Worm (Caenorhabditis elegans): ENCODE measurements around the gene grl-22.

DNA sequence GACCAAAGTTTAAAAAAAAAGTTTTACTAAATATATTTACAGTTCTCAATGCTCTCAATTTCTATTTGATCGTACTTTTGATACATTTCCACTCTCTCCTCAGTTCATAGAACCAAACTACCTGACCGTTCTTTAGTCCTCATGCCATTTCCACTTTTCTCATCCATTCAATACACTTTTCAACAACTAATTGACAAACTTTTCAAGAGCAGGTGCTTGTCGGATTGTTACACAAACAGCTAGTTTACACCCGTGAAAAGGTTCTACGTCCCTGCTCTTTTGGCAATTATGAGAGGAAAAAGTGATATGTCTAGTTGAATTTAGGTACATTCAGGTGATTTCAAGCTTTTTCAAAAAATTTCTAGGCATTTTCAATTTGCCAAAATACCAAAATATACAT lies 4.1 kb upstream of the grl-22 start:
- TF ChIP-seq repo-1 (tag; optimal IDR thresholded peaks at IDR 0.05) (no peak), aptf-3 (GFP tag; IDR thresholded peaks at IDR 0.05) (no peak), snpc-4 (GFP tag; optimal IDR thresholded peaks at IDR 0.05) (no peak), snpc-4 (tag; optimal IDR thresholded peaks at IDR 0.05) (no peak), aptf-2 (GFP tag; conservative IDR thresholded peaks at IDR 0.05) (no peak), snpc-1.3 (tag; optimal IDR thresholded peaks at IDR 0.05; ENCODE audit: insufficient read depth) (no peak), pha-4 (tag; optimal IDR thresholded peaks at IDR 0.05) (no peak), hmg-20 (GFP tag; IDR thresholded peaks at IDR 0.05) (no peak), ceh-58 (GFP tag; IDR thresholded peaks at IDR 0.05) (no peak), F49E8.2 (tag; optimal IDR thresholded peaks at IDR 0.05; ENCODE audit: insufficient read depth) (no peak), F33H1.4 (GFP tag; IDR thresholded peaks at IDR 0.05) (no peak), mcd-1 (GFP tag; IDR thresholded peaks at IDR 0.05) (no peak)

All from whole organism, young adult.